Fruit fly (Drosophila melanogaster): ENCODE results near the gene CG17931.

CG17931 gene

DNA sequence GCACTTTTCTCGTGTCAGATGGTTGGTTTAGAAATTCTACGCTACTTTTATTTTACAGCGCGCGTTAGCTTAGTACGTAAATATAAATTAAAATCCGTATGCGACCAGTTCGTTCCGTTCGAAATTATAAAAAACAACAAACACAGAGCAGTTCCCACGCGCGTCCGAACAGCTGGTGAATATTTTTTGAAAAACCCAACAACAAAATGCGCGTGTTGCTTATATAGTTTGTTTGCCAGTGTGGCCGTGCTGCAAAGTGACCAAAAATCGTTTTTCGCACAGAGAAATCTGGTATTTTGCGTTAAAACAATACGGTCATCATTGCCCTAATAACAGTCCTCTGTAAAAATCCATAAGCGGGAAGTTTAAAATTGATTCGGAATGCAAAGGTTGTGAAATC lies 20.9 kb downstream of the CG17931 start (continued):
- no peak for TF ChIP-seq CG4404 (GFP tag; IDR thresholded peaks at IDR 0.05)
- no peak for TF ChIP-seq CG6254 (GFP tag; optimal IDR thresholded peaks at IDR 0.05)
- TF ChIP-seq CG2875 (GFP tag; optimal IDR thresholded peaks at IDR 0.05): no peak
- TF ChIP-seq Hr3 (GFP tag; optimal IDR thresholded peaks at IDR 0.05): no peak
- no peak for TF ChIP-seq CG12299 (tag; optimal IDR thresholded peaks at IDR 0.05)
- TF ChIP-seq Bdp1 (GFP tag; optimal IDR thresholded peaks at IDR 0.05): no peak
- TF ChIP-seq CG7839 (tag; optimal IDR thresholded peaks at IDR 0.05): no peak
- no peak for TF ChIP-seq otp (GFP tag; IDR thresholded peaks at IDR 0.05)
- no peak for TF ChIP-seq dan (GFP tag; IDR thresholded peaks at IDR 0.05)
- TF ChIP-seq CG11247 (GFP tag; IDR thresholded peaks at IDR 0.05): no peak
- TF ChIP-seq CG30403 (GFP tag; optimal IDR thresholded peaks at IDR 0.05): no peak
- TF ChIP-seq CG6791 (GFP tag; IDR thresholded peaks at IDR 0.05; ENCODE audit: partially characterized antibody): no peak; the same call in 2 of the 3 replicates
- peak; percentile 29 for TF ChIP-seq CG33213 (GFP tag; optimal IDR thresholded peaks at IDR 0.05)
- TF ChIP-seq CG13624 (GFP tag; optimal IDR thresholded peaks at IDR 0.05): no peak
- no peak for TF ChIP-seq org-1 (GFP tag; optimal IDR thresholded peaks at IDR 0.05)
- peak; percentile 52; the same call in 1 of the 2 replicates for TF ChIP-seq bbx (GFP tag; IDR thresholded peaks at IDR 0.05; ENCODE audit: partially characterized antibody)
- TF ChIP-seq Hr78 (GFP tag; optimal IDR thresholded peaks at IDR 0.05): no peak
- TF ChIP-seq CG3726 (GFP tag; IDR thresholded peaks at IDR 0.05): no peak
- TF ChIP-seq CG17385 (GFP tag; optimal IDR thresholded peaks at IDR 0.05): no peak
- TF ChIP-seq Ets65A (GFP tag): no peak
- no peak for TF ChIP-seq Ada2b (GFP tag; IDR thresholded peaks at IDR 0.05)
- TF ChIP-seq sim (GFP tag; IDR thresholded peaks at IDR 0.05): no peak
- no peak for TF ChIP-seq CG31224 (GFP tag; IDR thresholded peaks at IDR 0.05)
- TF ChIP-seq CG10321 (GFP tag; IDR thresholded peaks at IDR 0.05): no peak
- no peak for TF ChIP-seq CG4707 (GFP tag; optimal IDR thresholded peaks at IDR 0.05)
- no peak for TF ChIP-seq CG7372 (GFP tag; IDR thresholded peaks at IDR 0.05)
- TF ChIP-seq CG9876 (GFP tag; optimal IDR thresholded peaks at IDR 0.05): no peak
- no peak for TF ChIP-seq CG3838 (GFP tag; optimal IDR thresholded peaks at IDR 0.05)
- TF ChIP-seq eve (GFP tag; optimal IDR thresholded peaks at IDR 0.05): no peak
- TF ChIP-seq CG2678 (tag; optimal IDR thresholded peaks at IDR 0.05): no peak
- peak; percentile 12 for TF ChIP-seq CG10147 (GFP tag; optimal IDR thresholded peaks at IDR 0.05)
- TF ChIP-seq tll (GFP tag; optimal IDR thresholded peaks at IDR 0.05): no peak
- peak; percentile 16; the same call in 1 of the 2 replicates for TF ChIP-seq ato (GFP tag; IDR thresholded peaks at IDR 0.05; ENCODE audit: partially characterized antibody)
- no peak for TF ChIP-seq gem (tag; optimal IDR thresholded peaks at IDR 0.05)
- TF ChIP-seq jigr1 (GFP tag; IDR thresholded peaks at IDR 0.05): no peak
- TF ChIP-seq sob (GFP tag; IDR thresholded peaks at IDR 0.05): no peak
- no peak for TF ChIP-seq Usf (GFP tag; optimal IDR thresholded peaks at IDR 0.05)
- no peak for TF ChIP-seq CG12236 (GFP tag; optimal IDR thresholded peaks at IDR 0.05)
- TF ChIP-seq chn (GFP tag; optimal IDR thresholded peaks at IDR 0.05): no peak
- no peak for TF ChIP-seq CG17359 (tag; optimal IDR thresholded peaks at IDR 0.05)
- TF ChIP-seq CG15073 (GFP tag; optimal IDR thresholded peaks at IDR 0.05): no peak
- no peak for TF ChIP-seq disco-r (GFP tag; optimal IDR thresholded peaks at IDR 0.05)
- 0 out of 2 replicates have a peak, but pooled peaks have one; percentile 35 for TF ChIP-seq Scr (GFP tag; IDR thresholded peaks at IDR 0.05; ENCODE audit: partially characterized antibody)
- TF ChIP-seq amos (GFP tag; IDR thresholded peaks at IDR 0.05; ENCODE audit: partially characterized antibody): peak; percentile 49
- TF ChIP-seq Kr (GFP tag; optimal IDR thresholded peaks at IDR 0.05): no peak
